Worm (Caenorhabditis elegans) whole organism, L4/young adult: ENCODE data around the gene pei-2.

ENCODE experiments used
- W03F9.2 ChIP-seq: fragments of 150-350 bp; optimal IDR thresholded peaks from 2 replicates; lab custom pipeline; 2014; ENCODE audit warnings: missing biosample characterization, missing genetic modification characterization
- dao-5 ChIP-seq: sonication (generic microtip); optimal IDR thresholded peaks from 2 replicates; lab custom pipeline; 2016; ENCODE audit warnings: missing genotype, missing genetic modification characterization, moderate library complexity, missing compliant biosample characterization

DNA sequence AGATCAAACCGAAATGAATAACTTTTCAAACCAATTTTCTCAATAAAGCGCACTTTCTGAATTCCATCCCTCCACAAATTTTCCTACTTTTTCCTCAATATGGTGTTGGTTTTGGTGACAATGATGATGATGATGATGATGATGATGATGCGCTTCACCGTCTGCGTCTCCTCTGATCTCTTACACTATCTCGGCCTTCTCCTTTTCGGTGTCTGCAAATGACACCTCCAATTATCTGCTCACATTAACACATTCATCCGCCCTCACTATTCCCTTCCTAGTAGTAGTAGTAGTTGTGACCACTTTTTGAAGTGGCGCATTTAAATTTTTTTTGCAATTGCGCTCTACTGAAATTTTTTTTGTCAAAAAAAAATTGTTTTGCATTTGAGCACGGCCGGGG, 44.6 kb downstream of the pei-2 start:
- no peak for TF ChIP-seq W03F9.2 (tag; lab: Kevin White, UChicago)
- TF ChIP-seq dao-5 (tag; lab: Kevin White, UChicago): no peak
